Worm (Caenorhabditis elegans): ENCODE measurements around the gene egas-2.

DNA sequence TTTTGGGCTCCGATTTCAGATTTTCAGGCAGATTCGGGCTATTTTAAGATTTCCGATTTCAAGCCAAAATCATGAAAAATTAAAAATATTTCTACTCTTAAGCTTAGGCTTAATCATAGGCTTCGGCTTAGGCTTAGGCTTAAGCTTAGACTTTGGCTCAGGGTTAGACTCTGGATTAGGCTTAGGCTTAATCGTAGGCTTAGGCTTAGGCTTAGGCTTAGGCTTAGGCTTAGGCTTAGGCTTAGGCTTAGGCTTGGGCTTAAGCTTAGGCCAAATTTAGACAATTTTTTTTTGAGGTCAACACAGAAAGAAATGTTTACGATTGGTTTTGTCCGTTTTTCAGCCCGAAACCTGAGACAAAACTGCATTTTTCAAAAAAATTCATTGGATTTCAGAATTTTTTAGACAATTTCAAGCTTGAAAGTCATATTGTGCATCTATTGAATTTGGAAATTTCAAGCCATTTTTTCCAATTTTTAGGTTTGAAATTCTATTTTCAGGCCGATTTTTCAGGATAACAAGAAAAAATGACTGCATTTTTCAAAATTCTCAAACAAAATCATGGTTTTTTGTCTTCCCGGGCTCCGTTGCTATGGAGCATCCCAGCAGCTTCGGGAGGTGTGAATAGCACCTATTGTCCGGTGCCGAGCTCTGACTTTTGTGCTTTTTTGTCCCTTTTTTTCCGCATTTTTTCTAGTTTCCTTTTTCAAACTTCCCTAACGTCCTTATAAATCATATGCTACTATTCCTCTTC lies 10.4 kb upstream of the egas-2 start, which contains the start of gene egas-1:
- no peak for TF ChIP-seq unc-62 (GFP tag; optimal IDR thresholded peaks at IDR 0.05)
- TF ChIP-seq zag-1 (tag; optimal IDR thresholded peaks at IDR 0.05): no peak
- no peak for TF ChIP-seq unc-39 (tag; optimal IDR thresholded peaks at IDR 0.05)
- no peak for TF ChIP-seq ceh-82 (tag; optimal IDR thresholded peaks at IDR 0.05)
- TF ChIP-seq nhr-10 (tag; optimal IDR thresholded peaks at IDR 0.05): no peak
- no peak for TF ChIP-seq nhr-77 (tag; optimal IDR thresholded peaks at IDR 0.05)
- no peak for TF ChIP-seq skn-1 (tag; optimal IDR thresholded peaks at IDR 0.05)
- no peak for TF ChIP-seq ztf-11 (tag; optimal IDR thresholded peaks at IDR 0.05)
- no peak for TF ChIP-seq alr-1 (tag; optimal IDR thresholded peaks at IDR 0.05)
- no peak for TF ChIP-seq ZK546.5 (tag; optimal IDR thresholded peaks at IDR 0.05)
- no peak for TF ChIP-seq mdl-1 (tag; optimal IDR thresholded peaks at IDR 0.05)
- TF ChIP-seq C34F6.9 (tag; optimal IDR thresholded peaks at IDR 0.05): no peak
- no peak for TF ChIP-seq nhr-25 (tag; optimal IDR thresholded peaks at IDR 0.05)
- no peak for TF ChIP-seq mab-5 (tag; optimal IDR thresholded peaks at IDR 0.05)

Measured in whole organism, L2 larva.